Fruit fly (Drosophila melanogaster): ENCODE results near the gene scny.

- TF ChIP-seq Hr4 (GFP tag; optimal IDR thresholded peaks at IDR 0.05) (no peak), CG8319 (GFP tag; optimal IDR thresholded peaks at IDR 0.05) (no peak), CG6854 (GFP tag; optimal IDR thresholded peaks at IDR 0.05) (peak; percentile 14), Hr38 (GFP tag; optimal IDR thresholded peaks at IDR 0.05) (no peak), Sox14 (GFP tag; optimal IDR thresholded peaks at IDR 0.05) (peak; percentile 26), OdsH (GFP tag; optimal IDR thresholded peaks at IDR 0.05) (no peak), CG7368 (GFP tag; optimal IDR thresholded peaks at IDR 0.05) (no peak), CG9139 (GFP tag; optimal IDR thresholded peaks at IDR 0.05) (no peak), Gug (GFP tag; IDR thresholded peaks at IDR 0.05) (no peak), Hr39 (GFP tag; optimal IDR thresholded peaks at IDR 0.05) (no peak), CG16779 (tag; optimal IDR thresholded peaks at IDR 0.05) (no peak), CG1621 (tag; optimal IDR thresholded peaks at IDR 0.05) (peak; percentile 33)
Observed at dm6 chr3L:5752903-5753604, 15.7 kb upstream of the scny start, which contains the start of gene Usp47.

All from whole organism, prepupa.